Fruit fly (Drosophila melanogaster) whole organism, wandering third instar larva: ENCODE results near the gene CG45101.

Experiments used
- CG32264 ChIP-seq: fragments of 200-800 bp; sonication (Bioruptor generic); optimal IDR thresholded peaks from 2 replicates; lab custom pipeline; 2016; ENCODE audit warnings: missing biosample characterization, missing genetic modification characterization
- CG9705 ChIP-seq: fragments of 200-800 bp; sonication (Bioruptor generic); optimal IDR thresholded peaks from 2 replicates; lab custom pipeline; 2018; ENCODE audit warnings: missing biosample characterization, mild to moderate bottlenecking, missing genetic modification characterization
- Dif ChIP-seq: fragments of 200-275, 200-300 bp; sonication (Bioruptor generic); optimal IDR thresholded peaks from 2 replicates; lab custom pipeline; 2018; ENCODE audit warnings: missing biosample characterization, missing genetic modification characterization; ENCODE audit not compliant: partially characterized antibody
- GATAd ChIP-seq: sonication (Bioruptor generic); optimal IDR thresholded peaks from 2 replicates; lab custom pipeline; 2016; ENCODE audit warnings: missing biosample characterization, missing genetic modification characterization
- Hnf4 ChIP-seq: fragments of 200-800 bp; sonication (Bioruptor generic); optimal IDR thresholded peaks from 2 replicates; lab custom pipeline; 2016; ENCODE audit warnings: missing biosample characterization, mild to moderate bottlenecking, missing genetic modification characterization
- Hr83 ChIP-seq: fragments of 200-300 bp; sonication (Bioruptor generic); optimal IDR thresholded peaks from 2 replicates; lab custom pipeline; 2016; ENCODE audit warnings: missing biosample characterization, mild to moderate bottlenecking, missing genetic modification characterization, moderate library complexity; ENCODE audit not compliant: poor library complexity, severe bottlenecking
- Rel ChIP-seq, 2 experiments: fragments of 200-800 bp; sonication (Bioruptor generic) in 1 of 2; optimal IDR thresholded peaks; 2 replicates in 1 of 2; 3 replicates in 1 of 2; lab custom pipeline; 2016 to 2019; ENCODE audit warnings: mild to moderate bottlenecking in 2 of 2, missing biosample characterization in 2 of 2, missing genetic modification characterization in 2 of 2, moderate library complexity in 1 of 2
- br ChIP-seq: fragments of 200-800 bp; sonication (Bioruptor generic); optimal IDR thresholded peaks from 2 replicates; lab custom pipeline; 2016; ENCODE audit warnings: missing biosample characterization, missing genetic modification characterization
- dl ChIP-seq, 2 experiments: fragments of 175-275, 200-275 bp in 1 of 2; fragments of 200-275 bp in 1 of 2; sonication (Bioruptor generic); optimal IDR thresholded peaks; lab custom pipeline; 2018; ENCODE audit warnings: mild to moderate bottlenecking in 2 of 2, missing biosample characterization in 2 of 2, missing genetic modification characterization in 2 of 2, moderate library complexity in 2 of 2; ENCODE audit not compliant: partially characterized antibody in 2 of 2, insufficient read depth in 1 of 2
- fru ChIP-seq: fragments of 200-800 bp; sonication (Bioruptor generic); optimal IDR thresholded peaks from 3 replicates; lab custom pipeline; 2016; ENCODE audit warnings: missing biosample characterization, mild to moderate bottlenecking, missing genetic modification characterization
- jim ChIP-seq: fragments of 175-275, 200-325 bp; sonication (Bioruptor generic); optimal IDR thresholded peaks from 2 replicates; lab custom pipeline; 2016; ENCODE audit warnings: missing biosample characterization, mild to moderate bottlenecking, missing genetic modification characterization
- lola ChIP-seq: fragments of >200 bp; optimal IDR thresholded peaks from 2 replicates; lab custom pipeline; 2017; ENCODE audit warnings: missing biosample characterization, missing genetic modification characterization
- rgr ChIP-seq: fragments of 200-800 bp; sonication (Bioruptor generic); optimal IDR thresholded peaks from 3 replicates; lab custom pipeline; 2016; ENCODE audit warnings: missing biosample characterization, mild to moderate bottlenecking, missing genetic modification characterization
- sage ChIP-seq: fragments of 200-800 bp; sonication (Bioruptor generic); optimal IDR thresholded peaks from 2 replicates; lab custom pipeline; 2016; ENCODE audit warnings: missing biosample characterization, mild to moderate bottlenecking, missing genetic modification characterization

Gene CG45101

dm6 chr3L:11113198-11114197 lies 48.7 kb downstream of the CG45101 start, which contains the start of gene Sod1:
Sod1 (minus strand) TSS chr3L:11113740.
- TF ChIP-seq Hnf4 (GFP tag; lab: Kevin White, UChicago): peak; percentile 89
- no peak for TF ChIP-seq Dif (GFP tag; lab: Kevin White, UChicago)
- TF ChIP-seq Rel (GFP tag; optimal IDR thresholded peaks at IDR 0.05; lab: Kevin White, UChicago): no peak
- peak; percentile 79 for TF ChIP-seq Rel (tag; optimal IDR thresholded peaks at IDR 0.05; lab: Kevin White, UChicago)
- TF ChIP-seq br (GFP tag; lab: Kevin White, UChicago): peak; percentile 32
- TF ChIP-seq rgr (GFP tag; lab: Kevin White, UChicago): peak; percentile 19
- peak; percentile 26 for TF ChIP-seq Hr83 (GFP tag; lab: Kevin White, UChicago)
- TF ChIP-seq sage (GFP tag; lab: Kevin White, UChicago): no peak
- peak; percentile 6 for TF ChIP-seq lola

dm6 chr3L:11117733-11118132 lies 52.9 kb downstream of the CG45101 start:
- TF ChIP-seq CG9705 (GFP tag; lab: Kevin White, UChicago): no peak
- no peak for TF ChIP-seq jim (GFP tag; lab: Kevin White, UChicago)
- TF ChIP-seq GATAd (GFP tag; lab: Kevin White, UChicago): no peak
- TF ChIP-seq fru: no peak
- TF ChIP-seq CG32264 (GFP tag; lab: Kevin White, UChicago): no peak
- no peak for TF ChIP-seq dl (GFP tag; optimal IDR thresholded peaks at IDR 0.05; lab: Kevin White, UChicago; ENCODE audit: insufficient read depth in 1 of 2, partially characterized antibody in 2 of 2)
